Fruit fly (Drosophila melanogaster) whole organism, embryonic: Measurements from ENCODE around the gene CG17202.

ENCODE experiments used
- ATbp ChIP-seq: fragments of 200-800 bp; sonication (Bioruptor generic); optimal IDR thresholded peaks from 2 replicates; lab custom pipeline; 2017; ENCODE audit warnings: missing biosample characterization, mild to moderate bottlenecking, missing genetic modification characterization, missing genetic modification reagents
- BEAF-32 ChIP-seq: fragments of 200-800 bp; sonication (Bioruptor generic); optimal IDR thresholded peaks from 3 replicates; lab custom pipeline; 2017; ENCODE audit warnings: missing biosample characterization, missing genetic modification characterization, mild to moderate bottlenecking, moderate library complexity, missing genetic modification reagents
- Bteb2 ChIP-seq: fragments of 200-800 bp; sonication (Bioruptor generic); optimal IDR thresholded peaks from 2 replicates; lab custom pipeline; 2016; ENCODE audit warnings: missing biosample characterization, missing genetic modification characterization
- CG10274 ChIP-seq: fragments of 200-800 bp; sonication (Bioruptor generic); optimal IDR thresholded peaks from 3 replicates; lab custom pipeline; 2017; ENCODE audit warnings: missing biosample characterization, mild to moderate bottlenecking, missing genetic modification characterization
- CG12071 ChIP-seq: fragments of 200-800 bp; sonication (Bioruptor generic); optimal IDR thresholded peaks from 3 replicates; lab custom pipeline; 2018; ENCODE audit warnings: missing biosample characterization, mild to moderate bottlenecking, missing genetic modification characterization
- CG14710 ChIP-seq: fragments of 200-800 bp; sonication (Bioruptor generic); optimal IDR thresholded peaks from 3 replicates; lab custom pipeline; 2019; ENCODE audit warnings: missing biosample characterization, mild to moderate bottlenecking, missing genetic modification characterization, moderate library complexity
- CG1529 ChIP-seq: fragments of 200-800 bp; sonication (Bioruptor generic); optimal IDR thresholded peaks from 3 replicates; lab custom pipeline; 2018; ENCODE audit warnings: missing biosample characterization, missing genetic modification characterization
- CG18011 ChIP-seq: fragments of 200-800 bp; sonication (Bioruptor generic); optimal IDR thresholded peaks from 2 replicates; lab custom pipeline; 2017; ENCODE audit warnings: missing biosample characterization, missing genetic modification characterization, mild to moderate bottlenecking, moderate library complexity, missing genotype
- CG2202 ChIP-seq: fragments of 200-800 bp; sonication (Bioruptor generic); optimal IDR thresholded peaks from 2 replicates; lab custom pipeline; 2018; ENCODE audit warnings: missing biosample characterization, mild to moderate bottlenecking, missing genetic modification characterization
- CG42726 ChIP-seq: fragments of 200-800 bp; sonication (Bioruptor generic); IDR thresholded peaks from 2 replicates; pipeline ENCODE4 v1.3.6; 2022; ENCODE audit warnings: missing biosample characterization, missing genetic modification characterization; ENCODE audit not compliant: partially characterized antibody
- CG4424 ChIP-seq: fragments of 200-800 bp; sonication (Bioruptor generic); optimal IDR thresholded peaks from 3 replicates; lab custom pipeline; 2016; ENCODE audit warnings: missing biosample characterization, missing genetic modification characterization
- CG4730 ChIP-seq: fragments of 200-800 bp; sonication (Bioruptor generic); IDR thresholded peaks from 2 replicates; pipeline ENCODE4 v1.3.6; 2022; ENCODE audit warnings: missing biosample characterization, missing genetic modification characterization
- CG4854 ChIP-seq: fragments of 200-800 bp; sonication (Bioruptor generic); optimal IDR thresholded peaks from 2 replicates; lab custom pipeline; 2016; ENCODE audit warnings: missing biosample characterization, missing genetic modification characterization, inconsistent platforms
- CTCF ChIP-seq: fragments of 200-800 bp; sonication (Bioruptor generic); optimal IDR thresholded peaks from 2 replicates; lab custom pipeline; 2017; ENCODE audit warnings: missing biosample characterization, mild to moderate bottlenecking, missing genetic modification characterization, moderate library complexity
- Chrac-16 ChIP-seq: fragments of 200-800 bp; sonication (Bioruptor generic); optimal IDR thresholded peaks from 3 replicates; lab custom pipeline; 2016; ENCODE audit warnings: missing biosample characterization, missing genetic modification characterization
- CoRest ChIP-seq: fragments of 200-800 bp; sonication (Bioruptor generic); optimal IDR thresholded peaks from 3 replicates; lab custom pipeline; 2018; ENCODE audit warnings: missing biosample characterization, mild to moderate bottlenecking, missing genetic modification characterization, moderate library complexity
- Dref ChIP-seq: fragments of 200-800 bp; sonication (Bioruptor generic); IDR thresholded peaks from 2 replicates; pipeline ENCODE4 v1.3.6; 2022; ENCODE audit warnings: missing biosample characterization, missing genetic modification characterization
- Fer2 ChIP-seq: fragments of 200-800 bp; sonication (Bioruptor generic); optimal IDR thresholded peaks from 2 replicates; lab custom pipeline; 2018; ENCODE audit warnings: missing biosample characterization, mild to moderate bottlenecking, missing genetic modification characterization, moderate library complexity
- HmgZ ChIP-seq: fragments of 200-800 bp; sonication (Bioruptor generic); optimal IDR thresholded peaks from 2 replicates; lab custom pipeline; 2018; ENCODE audit warnings: missing biosample characterization, mild to moderate bottlenecking, missing genetic modification characterization
- Hmx ChIP-seq: fragments of 200-800 bp; sonication (Bioruptor generic); optimal IDR thresholded peaks from 2 replicates; lab custom pipeline; 2016; ENCODE audit warnings: missing biosample characterization, missing genetic modification characterization
- Jarid2 ChIP-seq: fragments of 200-800 bp; sonication (Bioruptor generic); optimal IDR thresholded peaks from 3 replicates; lab custom pipeline; 2017; ENCODE audit warnings: mild to moderate bottlenecking, missing biosample characterization, missing genetic modification reagents, missing genetic modification characterization
- MTF-1 ChIP-seq: fragments of 200-800 bp; sonication (Bioruptor generic); optimal IDR thresholded peaks from 2 replicates; lab custom pipeline; 2018; ENCODE audit warnings: missing biosample characterization, mild to moderate bottlenecking, missing genetic modification characterization, borderline replicate concordance
- Max ChIP-seq: fragments of 200-800 bp; sonication (Bioruptor generic); optimal IDR thresholded peaks from 2 replicates; lab custom pipeline; 2016; ENCODE audit warnings: missing biosample characterization, mild to moderate bottlenecking, missing genetic modification characterization
- Nf-YA ChIP-seq: fragments of 200-800 bp; sonication (Bioruptor generic); IDR thresholded peaks from 2 replicates; pipeline ENCODE4 v1.3.6; 2022; ENCODE audit warnings: missing biosample characterization, missing genetic modification characterization
- Nf-YB ChIP-seq: fragments of 200-800 bp; sonication (Bioruptor generic); optimal IDR thresholded peaks from 3 replicates; lab custom pipeline; 2019; ENCODE audit warnings: missing biosample characterization, mild to moderate bottlenecking, missing genetic modification characterization, moderate library complexity
- Pdp1 ChIP-seq, 2 experiments: fragments of 200-800 bp; sonication (Bioruptor generic); optimal IDR thresholded peaks; 3 replicates each; lab custom pipeline; 2016; ENCODE audit warnings: missing biosample characterization in 2 of 2, missing genetic modification characterization in 2 of 2, mild to moderate bottlenecking in 1 of 2, moderate library complexity in 1 of 2
- Taf1 ChIP-seq: fragments of 200-800 bp; sonication (Bioruptor generic); IDR thresholded peaks from 2 replicates; pipeline ENCODE4 v1.3.6; 2022; ENCODE audit warnings: missing biosample characterization, missing genetic modification characterization
- Trl ChIP-seq, 3 experiments: fragments of >200 bp in 2 of 3; fragments of 200-800 bp in 1 of 3; sonication (Bioruptor generic) in 1 of 3; optimal IDR thresholded peaks; 2 replicates in 1 of 3; 3 replicates in 2 of 3; lab custom pipeline; 2016 to 2017; ENCODE audit warnings: missing biosample characterization in 1 of 3, missing genetic modification characterization in 1 of 3
- amos ChIP-seq: fragments of 200-800 bp; sonication (Bioruptor generic); IDR thresholded peaks from 2 replicates; pipeline ENCODE4 v1.3.6; 2022; ENCODE audit warnings: missing biosample characterization, missing genetic modification characterization; ENCODE audit not compliant: partially characterized antibody
- bbx ChIP-seq: fragments of 200-800 bp; sonication (Bioruptor generic); IDR thresholded peaks from 2 replicates; pipeline ENCODE4 v1.3.6; 2022; ENCODE audit warnings: missing biosample characterization, missing genetic modification characterization; ENCODE audit not compliant: partially characterized antibody
- bigmax ChIP-seq: fragments of 200-800 bp; sonication (Bioruptor generic); optimal IDR thresholded peaks from 2 replicates; lab custom pipeline; 2018; ENCODE audit warnings: missing biosample characterization, mild to moderate bottlenecking, missing genetic modification characterization
- cg ChIP-seq: fragments of 200-800 bp; sonication (Bioruptor generic); optimal IDR thresholded peaks from 3 replicates; lab custom pipeline; 2019; ENCODE audit warnings: missing biosample characterization, mild to moderate bottlenecking, missing genetic modification characterization, moderate library complexity
- dysf ChIP-seq: fragments of 200-800 bp; sonication (Bioruptor generic); IDR thresholded peaks from 3 replicates; pipeline ENCODE4 v1.3.6; 2022; ENCODE audit warnings: missing biosample characterization, missing genetic modification characterization
- eve ChIP-seq, 2 experiments: fragments of >200 bp; optimal IDR thresholded peaks; 2 replicates each; lab custom pipeline; 2017; ENCODE audit warnings: missing biosample characterization in 2 of 2, missing genetic modification characterization in 2 of 2
- exex ChIP-seq: fragments of 200-800 bp; sonication (Bioruptor generic); optimal IDR thresholded peaks from 4 replicates; lab custom pipeline; 2018; ENCODE audit warnings: missing biosample characterization, mild to moderate bottlenecking, missing genetic modification characterization, moderate library complexity
- ftz-f1 ChIP-seq: fragments of 200-800 bp; sonication (Bioruptor generic); optimal IDR thresholded peaks from 2 replicates; lab custom pipeline; 2016; ENCODE audit warnings: missing biosample characterization, missing genetic modification characterization
- gro ChIP-seq: fragments of 200-800 bp; sonication (Bioruptor generic); optimal IDR thresholded peaks from 2 replicates; lab custom pipeline; 2016; ENCODE audit warnings: missing biosample characterization, missing genetic modification characterization
- gsb-n ChIP-seq: fragments of 200-800 bp; sonication (Bioruptor generic); optimal IDR thresholded peaks from 3 replicates; lab custom pipeline; 2018; ENCODE audit warnings: missing biosample characterization, mild to moderate bottlenecking, missing genetic modification characterization
- inv ChIP-seq: fragments of 200-800 bp; sonication (Bioruptor generic); IDR thresholded peaks from 2 replicates; pipeline ENCODE4 v1.3.6; 2022; ENCODE audit warnings: missing biosample characterization, missing genetic modification characterization; ENCODE audit not compliant: partially characterized antibody
- lab ChIP-seq: fragments of 200-800 bp; sonication (Bioruptor generic); optimal IDR thresholded peaks from 3 replicates; lab custom pipeline; 2017; ENCODE audit warnings: missing biosample characterization, missing genetic modification characterization, mild to moderate bottlenecking, moderate library complexity, missing genetic modification reagents
- maf-S ChIP-seq: fragments of 200-800 bp; sonication (Bioruptor generic); optimal IDR thresholded peaks from 2 replicates; lab custom pipeline; 2016; ENCODE audit warnings: missing biosample characterization, missing genetic modification characterization
- mirr ChIP-seq: fragments of 200-800 bp; sonication (Bioruptor generic); optimal IDR thresholded peaks from 3 replicates; lab custom pipeline; 2018; ENCODE audit warnings: missing biosample characterization, mild to moderate bottlenecking, missing genetic modification characterization
- sd ChIP-seq: fragments of 200-800 bp; sonication (Bioruptor generic); optimal IDR thresholded peaks from 3 replicates; lab custom pipeline; 2018; ENCODE audit warnings: missing biosample characterization, mild to moderate bottlenecking, missing genetic modification characterization, moderate library complexity
- shn ChIP-seq: fragments of 200-800 bp; sonication (Bioruptor generic); optimal IDR thresholded peaks from 3 replicates; lab custom pipeline; 2016; ENCODE audit warnings: missing biosample characterization, missing genetic modification characterization
- sisA ChIP-seq: fragments of 200-800 bp; sonication (Bioruptor generic); IDR thresholded peaks from 2 replicates; pipeline ENCODE4 v1.3.6; 2022; ENCODE audit warnings: missing biosample characterization, missing genetic modification characterization
- slou ChIP-seq: fragments of 200-800 bp; sonication (Bioruptor generic); optimal IDR thresholded peaks from 3 replicates; lab custom pipeline; 2016; ENCODE audit warnings: missing biosample characterization, missing genetic modification characterization
- wdn ChIP-seq: fragments of 200-800 bp; sonication (Bioruptor generic); IDR thresholded peaks from 2 replicates; pipeline ENCODE4 v1.3.6; 2022; ENCODE audit warnings: missing biosample characterization, missing genetic modification characterization
- z ChIP-seq: fragments of 200-800 bp; sonication (Bioruptor generic); IDR thresholded peaks from 3 replicates; pipeline ENCODE4 v1.3.6; 2022; ENCODE audit warnings: missing biosample characterization, missing genetic modification characterization

Gene CG17202

dm6 chr3R:12398620-12399247, 23.8 kb upstream of the CG17202 start, which contains the start of gene Cyp9f3 (continued):
- TF ChIP-seq lab (GFP tag; lab: Kevin White, UChicago) = peak; percentile 25
- TF ChIP-seq mirr (GFP tag; lab: Kevin White, UChicago) = peak; percentile 69
- peak; percentile 88 for TF ChIP-seq z (GFP tag; lab: Robert Waterston, UW)
- no peak for TF ChIP-seq shn (GFP tag; lab: Kevin White, UChicago)
- 0 out of 2 replicates have a peak, but pooled peaks have one; percentile 10 for TF ChIP-seq Dref (GFP tag; lab: Robert Waterston, UW)
- peak; percentile 54 for TF ChIP-seq Jarid2 (GFP tag; lab: Kevin White, UChicago)
- peak in 1 of 2 experiments; percentile 17 for TF ChIP-seq Pdp1 (GFP tag; optimal IDR thresholded peaks at IDR 0.05; lab: Kevin White, UChicago)
- peak; percentile 75 for TF ChIP-seq ftz-f1 (GFP tag; lab: Kevin White, UChicago)
- no peak for TF ChIP-seq wdn (GFP tag; lab: Robert Waterston, UW)
- TF ChIP-seq eve (GFP tag; optimal IDR thresholded peaks at IDR 0.05; lab: Kevin White, UChicago) = no peak
- peak; percentile 33; the same call in 1 of the 2 replicates for TF ChIP-seq amos (GFP tag; lab: Robert Waterston, UW)
- TF ChIP-seq dysf (GFP tag; lab: Robert Waterston, UW) = 0 out of 3 replicates have a peak, but pooled peaks have one; percentile 22
- peak; percentile 53 for TF ChIP-seq exex (tag; lab: Kevin White, UChicago)
- no peak for TF ChIP-seq slou (GFP tag; lab: Kevin White, UChicago)
- peak; percentile 22 for TF ChIP-seq MTF-1 (GFP tag; lab: Kevin White, UChicago)
- no peak for TF ChIP-seq CG1529 (GFP tag; lab: Kevin White, UChicago)
- peak; percentile 40 for TF ChIP-seq cg (GFP tag; lab: Kevin White, UChicago)
- peak; percentile 63 for TF ChIP-seq CG10274 (GFP tag; lab: Kevin White, UChicago)
- TF ChIP-seq BEAF-32 (GFP tag; lab: Kevin White, UChicago) = no peak
- peak; percentile 9 for TF ChIP-seq CG18011
- no peak for TF ChIP-seq CG14710 (tag; lab: Kevin White, UChicago)
- TF ChIP-seq ATbp (GFP tag; lab: Kevin White, UChicago) = no peak
- TF ChIP-seq CG42726 (GFP tag; lab: Robert Waterston, UW) = peak; percentile 46; the same call in 1 of the 2 replicates
- no peak for TF ChIP-seq gsb-n (tag; lab: Kevin White, UChicago)
- TF ChIP-seq maf-S = no peak
- TF ChIP-seq Chrac-16 (GFP tag; lab: Kevin White, UChicago) = no peak
- no peak for TF ChIP-seq Taf1 (GFP tag; lab: Robert Waterston, UW)
- peak; percentile 13 for TF ChIP-seq HmgZ
- TF ChIP-seq bbx = 0 out of 2 replicates have a peak, but pooled peaks have one; percentile 9
- no peak for TF ChIP-seq CG2202 (tag; lab: Kevin White, UChicago)
- TF ChIP-seq Max (GFP tag; lab: Kevin White, UChicago) = no peak
- TF ChIP-seq Hmx (GFP tag; lab: Kevin White, UChicago) = no peak
- peak; percentile 14 for TF ChIP-seq gro
- no peak for TF ChIP-seq Nf-YB (GFP tag; lab: Kevin White, UChicago)

- no peak for TF ChIP-seq dysf (GFP tag; lab: Robert Waterston, UW)
- TF ChIP-seq CG4424 (GFP tag; lab: Kevin White, UChicago) = no peak
- peak; percentile 29 for TF ChIP-seq sd (tag; lab: Kevin White, UChicago)
- no peak for TF ChIP-seq Bteb2 (GFP tag; lab: Kevin White, UChicago)
- peak; percentile 23; the same call in 1 of the 2 replicates for TF ChIP-seq Nf-YA
- TF ChIP-seq CG12071 (GFP tag; lab: Kevin White, UChicago) = peak; percentile 44
- TF ChIP-seq CoRest (tag; lab: Kevin White, UChicago) = no peak
- TF ChIP-seq BEAF-32 (GFP tag; lab: Kevin White, UChicago) = peak; percentile 68
- TF ChIP-seq CG4730 = no peak
- TF ChIP-seq inv (GFP tag; lab: Robert Waterston, UW) = peak; percentile 25; the same call in 1 of the 2 replicates
- TF ChIP-seq sisA = no peak
- peak; percentile 8 for TF ChIP-seq bigmax (GFP tag; lab: Kevin White, UChicago)
- TF ChIP-seq Trl (optimal IDR thresholded peaks at IDR 0.05; lab: Kevin White, UChicago) = no peak
- TF ChIP-seq Trl (GFP tag; optimal IDR thresholded peaks at IDR 0.05; lab: Kevin White, UChicago) = no peak
- no peak for TF ChIP-seq CG4854 (GFP tag; lab: Kevin White, UChicago)
- TF ChIP-seq Fer2 = no peak
- TF ChIP-seq CTCF (GFP tag; lab: Kevin White, UChicago) = peak; percentile 45
Measured at dm6 chr3R:12401672-12402296, 20.8 kb upstream of the CG17202 start, which contains the start of gene DNAlig3. TSS of gene DNAlig3 (minus strand) at chr3R:12401839.
